Fruit fly (Drosophila melanogaster): Measurements from ENCODE around the gene sfl.

Gene sfl

dm6 chr3L:6577313-6577852 lies 81.9 kb downstream of the sfl start:
- TF ChIP-seq tai (GFP tag; optimal IDR thresholded peaks at IDR 0.05) (no peak), HLH106 (tag; optimal IDR thresholded peaks at IDR 0.05) (no peak), lola (GFP tag; optimal IDR thresholded peaks at IDR 0.05) (no peak), CrebA (GFP tag; optimal IDR thresholded peaks at IDR 0.05; ENCODE audit: borderline replicate concordance) (no peak), dmrt93B (GFP tag; optimal IDR thresholded peaks at IDR 0.05) (no peak), Vsx2 (GFP tag; optimal IDR thresholded peaks at IDR 0.05; ENCODE audit: partially characterized antibody) (no peak), Myc (optimal IDR thresholded peaks at IDR 0.05) (no peak), Dif (GFP tag; optimal IDR thresholded peaks at IDR 0.05; ENCODE audit: partially characterized antibody) (no peak), pan (optimal IDR thresholded peaks at IDR 0.05) (no peak)

- TF ChIP-seq CrebA (GFP tag; optimal IDR thresholded peaks at IDR 0.05; ENCODE audit: borderline replicate concordance) (no peak), Dfd (GFP tag; optimal IDR thresholded peaks at IDR 0.05) (no peak), CG9705 (GFP tag; optimal IDR thresholded peaks at IDR 0.05) (no peak), tai (GFP tag; optimal IDR thresholded peaks at IDR 0.05) (no peak)
Observed at dm6 chr3L:6589429-6590062, 94.1 kb downstream of the sfl start, which contains the start of gene jv. jv (minus strand) TSS chr3L:6589479.
